Worm (Caenorhabditis elegans): ENCODE data around the gene C01B9.4.

DNA sequence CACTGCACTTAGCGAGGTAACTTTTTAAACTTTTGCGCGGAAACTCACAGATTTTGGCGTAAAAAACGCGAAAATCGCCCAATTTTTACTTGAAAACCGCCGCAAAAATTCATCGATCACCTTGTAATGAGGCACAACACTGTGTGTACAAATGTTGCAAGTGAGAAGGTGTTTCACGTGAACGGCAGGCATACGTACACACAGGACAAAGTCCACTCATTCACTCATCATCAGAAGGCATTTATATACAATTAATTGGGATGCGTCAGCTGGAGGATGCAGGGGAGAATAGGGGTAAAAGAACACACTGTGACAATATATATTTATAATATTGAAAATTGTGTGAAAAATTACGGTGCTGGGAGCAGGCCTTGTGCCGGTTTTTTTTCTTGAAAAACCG is 46.9 kb downstream of the C01B9.4 start:
- TF ChIP-seq sem-4 (tag; optimal IDR thresholded peaks at IDR 0.05) (no peak), mdl-1 (tag; optimal IDR thresholded peaks at IDR 0.05) (no peak), lin-11 (tag; optimal IDR thresholded peaks at IDR 0.05) (no peak)

Measured in whole organism, L2 larva.